Worm (Caenorhabditis elegans) whole organism, late embryonic: ENCODE results near the gene ZK686.6.

ENCODE experiments used
- F13H6.1 ChIP-seq: sonication (generic microtip); optimal IDR thresholded peaks from 2 replicates; lab custom pipeline; 2016; ENCODE audit warnings: missing genetic modification characterization, missing compliant biosample characterization
- K09A11.1 ChIP-seq: sonication (generic microtip); optimal IDR thresholded peaks from 2 replicates; lab custom pipeline; 2017; ENCODE audit warnings: antibody characterized with exemption, mild to moderate bottlenecking, missing genetic modification characterization, missing compliant biosample characterization; ENCODE audit not compliant: insufficient read depth
- Y22D7AL.16 ChIP-seq: sonication (generic microtip); optimal IDR thresholded peaks from 2 replicates; lab custom pipeline; 2016; ENCODE audit warnings: missing genetic modification characterization, missing compliant biosample characterization
- ahr-1 ChIP-seq: sonication (generic microtip); optimal IDR thresholded peaks from 2 replicates; lab custom pipeline; 2016; ENCODE audit warnings: missing genetic modification characterization, missing compliant biosample characterization
- ceh-18 ChIP-seq: sonication (generic microtip); optimal IDR thresholded peaks from 2 replicates; lab custom pipeline; 2016; ENCODE audit warnings: missing genetic modification characterization, missing compliant biosample characterization
- ceh-19 ChIP-seq: fragments of 200-800 bp; sonication (Bioruptor generic); optimal IDR thresholded peaks from 2 replicates; lab custom pipeline; 2018; ENCODE audit warnings: mild to moderate bottlenecking, missing genetic modification characterization, missing compliant biosample characterization
- ceh-2 ChIP-seq: sonication (generic microtip); optimal IDR thresholded peaks from 2 replicates; lab custom pipeline; 2016; ENCODE audit warnings: missing genotype, missing genetic modification characterization, missing compliant biosample characterization
- ceh-24 ChIP-seq: sonication (generic microtip); optimal IDR thresholded peaks from 2 replicates; lab custom pipeline; 2016; ENCODE audit warnings: mild to moderate bottlenecking, missing genetic modification characterization, missing compliant biosample characterization
- ceh-30 ChIP-seq: fragments of 150-350 bp; optimal IDR thresholded peaks from 2 replicates; lab custom pipeline; 2014; ENCODE audit warnings: missing biosample characterization, missing genetic modification characterization
- ceh-48 ChIP-seq: sonication (generic microtip); optimal IDR thresholded peaks from 2 replicates; lab custom pipeline; 2016; ENCODE audit warnings: missing genetic modification characterization, inconsistent platforms, missing compliant biosample characterization
- ceh-9 ChIP-seq: sonication (generic microtip); optimal IDR thresholded peaks from 2 replicates; lab custom pipeline; 2016; ENCODE audit warnings: mild to moderate bottlenecking, missing genetic modification characterization, inconsistent platforms, missing compliant biosample characterization
- elt-2 ChIP-seq: sonication (generic microtip); optimal IDR thresholded peaks from 2 replicates; lab custom pipeline; 2016; ENCODE audit warnings: missing genetic modification reagents, missing genetic modification characterization, missing compliant biosample characterization
- gmeb-2 ChIP-seq: sonication (generic microtip); optimal IDR thresholded peaks from 2 replicates; lab custom pipeline; 2016; ENCODE audit warnings: missing genetic modification characterization, inconsistent platforms, missing compliant biosample characterization
- hlh-15 ChIP-seq: sonication (generic microtip); optimal IDR thresholded peaks from 2 replicates; lab custom pipeline; 2016; ENCODE audit warnings: missing genetic modification characterization, missing compliant biosample characterization
- hlh-30 ChIP-seq: sonication (generic microtip); optimal IDR thresholded peaks from 2 replicates; lab custom pipeline; 2017; ENCODE audit warnings: antibody characterized with exemption, missing genetic modification characterization, missing compliant biosample characterization; ENCODE audit not compliant: insufficient read depth
- hlh-6 ChIP-seq: sonication (generic microtip); optimal IDR thresholded peaks from 2 replicates; lab custom pipeline; 2016; ENCODE audit warnings: missing genotype, missing genetic modification characterization, missing compliant biosample characterization
- lin-11 ChIP-seq: fragments of 200-800 bp; sonication (Bioruptor generic); optimal IDR thresholded peaks from 2 replicates; lab custom pipeline; 2018; ENCODE audit warnings: mild to moderate bottlenecking, missing genetic modification characterization, missing compliant biosample characterization
- mec-3 ChIP-seq: sonication (generic microtip); optimal IDR thresholded peaks from 2 replicates; lab custom pipeline; 2016; ENCODE audit warnings: borderline replicate concordance, missing genetic modification characterization, missing compliant biosample characterization
- nfya-1 ChIP-seq: sonication (generic microtip); optimal IDR thresholded peaks from 2 replicates; lab custom pipeline; 2017; ENCODE audit warnings: missing genetic modification characterization, mild to moderate bottlenecking, missing compliant biosample characterization, antibody characterized with exemption, moderate library complexity
- nhr-11 ChIP-seq: fragments of 150-350 bp; optimal IDR thresholded peaks from 2 replicates; lab custom pipeline; 2014; ENCODE audit warnings: missing biosample characterization, missing genetic modification characterization
- npax-4 ChIP-seq: sonication (generic microtip); optimal IDR thresholded peaks from 2 replicates; lab custom pipeline; 2016; ENCODE audit warnings: missing genetic modification characterization, missing compliant biosample characterization
- odd-2 ChIP-seq: sonication (generic microtip); optimal IDR thresholded peaks from 2 replicates; lab custom pipeline; 2017; ENCODE audit warnings: antibody characterized with exemption, mild to moderate bottlenecking, missing genetic modification characterization, missing compliant biosample characterization
- pag-3 ChIP-seq: sonication (generic microtip); optimal IDR thresholded peaks from 2 replicates; lab custom pipeline; 2016; ENCODE audit warnings: missing compliant biosample characterization, missing genetic modification characterization, borderline replicate concordance
- pha-2 ChIP-seq: sonication (generic microtip); optimal IDR thresholded peaks from 2 replicates; lab custom pipeline; 2017; ENCODE audit warnings: mild to moderate bottlenecking, missing genetic modification characterization, missing compliant biosample characterization
- pha-4 ChIP-seq: fragments of 150-350 bp; optimal IDR thresholded peaks from 2 replicates; lab custom pipeline; 2018; ENCODE audit warnings: missing biosample characterization, missing genetic modification reagents, missing genetic modification characterization
- ref-2 ChIP-seq: sonication (generic microtip); optimal IDR thresholded peaks from 2 replicates; lab custom pipeline; 2016; ENCODE audit warnings: missing genetic modification characterization, missing compliant biosample characterization
- rnt-1 ChIP-seq: sonication (generic microtip); optimal IDR thresholded peaks from 2 replicates; lab custom pipeline; 2016; ENCODE audit warnings: missing genetic modification characterization, missing compliant biosample characterization
- sdc-2 ChIP-seq: sonication (generic microtip); optimal IDR thresholded peaks from 2 replicates; lab custom pipeline; 2016; ENCODE audit warnings: missing genotype, missing genetic modification characterization, missing compliant biosample characterization
- sox-2 ChIP-seq: fragments of 200-800 bp; sonication (Bioruptor generic); IDR thresholded peaks from 2 replicates; pipeline ENCODE4 v1.3.6; 2022; ENCODE audit warnings: missing genetic modification reagents, missing genetic modification characterization, missing compliant biosample characterization
- sox-4 ChIP-seq: sonication (generic microtip); optimal IDR thresholded peaks from 2 replicates; lab custom pipeline; 2017; ENCODE audit warnings: mild to moderate bottlenecking, missing genetic modification characterization, inconsistent platforms, missing compliant biosample characterization
- ttx-3 ChIP-seq: sonication (generic microtip); optimal IDR thresholded peaks from 2 replicates; lab custom pipeline; 2016; ENCODE audit warnings: missing genetic modification reagents, missing genetic modification characterization, missing compliant biosample characterization
- unc-42 ChIP-seq: sonication (generic microtip); optimal IDR thresholded peaks from 2 replicates; lab custom pipeline; 2016; ENCODE audit warnings: missing genotype, missing genetic modification characterization, missing compliant biosample characterization
- unc-55 ChIP-seq: sonication (generic microtip); optimal IDR thresholded peaks from 2 replicates; lab custom pipeline; 2017; ENCODE audit warnings: missing biosample characterization, missing genetic modification reagents, missing genetic modification characterization

Gene ZK686.6

DNA sequence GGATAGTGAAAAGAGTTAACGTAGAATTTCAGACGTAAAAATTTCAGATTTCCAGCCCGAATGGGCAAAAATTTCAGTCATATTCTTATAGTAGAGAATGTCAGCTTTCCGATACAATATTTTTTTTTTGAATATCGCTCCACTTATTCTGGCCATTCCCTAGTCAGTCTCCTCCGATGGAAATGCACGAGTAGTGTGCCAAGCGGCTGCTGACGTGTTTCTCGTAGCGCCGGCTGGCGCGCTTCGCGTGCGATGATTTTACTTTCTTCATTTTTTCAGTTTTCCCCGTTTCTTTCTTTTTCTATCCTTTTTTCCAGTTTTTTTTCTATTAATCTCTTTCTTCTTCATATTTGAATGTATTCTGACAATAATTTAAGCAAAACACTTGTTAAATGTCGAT, 1.8 kb downstream of the ZK686.6 start:
- peak; percentile 32 for TF ChIP-seq nfya-1 (tag; lab: Kevin White, UChicago)

DNA sequence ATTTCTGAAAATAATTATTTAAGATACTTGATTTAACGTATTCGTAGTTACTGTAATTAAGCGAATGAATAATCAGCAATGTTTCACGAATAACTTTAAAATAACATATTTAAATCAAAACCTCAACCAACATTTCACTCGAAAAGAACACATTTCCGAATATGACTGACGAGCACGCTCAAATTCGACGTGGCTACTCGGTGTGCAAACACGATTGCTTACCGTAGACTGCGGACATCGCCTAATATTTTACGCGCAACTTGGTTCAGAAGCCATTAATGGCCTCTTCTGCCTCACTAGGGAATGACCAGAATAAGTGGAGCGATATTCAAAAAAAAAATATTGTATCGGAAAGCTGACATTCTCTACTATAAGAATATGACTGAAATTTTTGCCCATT, 2.8 kb downstream of the ZK686.6 start, which contains the start of gene snu-23:
snu-23 (minus strand) TSS at position 156 of the 400 bp plus-strand sequence.
- no peak for TF ChIP-seq nfya-1 (tag; lab: Kevin White, UChicago)
- no peak for TF ChIP-seq ceh-24 (tag; lab: Kevin White, UChicago)
- no peak for TF ChIP-seq npax-4 (tag; lab: Kevin White, UChicago)

DNA sequence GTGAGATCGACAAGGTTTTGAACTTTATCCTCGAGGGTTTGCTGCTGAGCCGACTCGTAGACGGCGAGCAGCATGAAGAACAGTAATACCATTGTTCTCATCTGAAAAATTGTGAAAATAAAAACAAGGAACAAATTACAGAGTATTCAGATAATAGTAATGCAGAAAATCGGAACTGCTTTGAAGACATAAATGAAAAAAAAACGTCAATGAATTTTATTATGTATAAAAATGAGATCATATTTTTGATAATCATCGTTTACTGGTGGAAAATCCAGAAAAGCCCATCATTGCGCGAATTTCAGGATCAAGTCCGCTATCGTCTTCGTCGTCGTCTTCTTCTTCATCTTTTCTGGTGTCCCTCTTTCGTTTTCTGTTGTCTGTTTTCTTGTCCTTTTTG, 3.8 kb downstream of the ZK686.6 start, which contains the start of gene ZK686.3:
ZK686.3 (minus strand) TSS at position 101 of the 400 bp plus-strand sequence.
- TF ChIP-seq sdc-2 (no peak), nhr-11 (tag; lab: Kevin White, UChicago) (no peak), hlh-6 (tag; lab: Kevin White, UChicago) (no peak), pha-2 (no peak), Y22D7AL.16 (tag; lab: Kevin White, UChicago) (no peak), rnt-1 (no peak), ref-2 (tag; lab: Kevin White, UChicago) (no peak), ceh-48 (tag; lab: Kevin White, UChicago) (no peak), npax-4 (tag; lab: Kevin White, UChicago) (no peak), ceh-30 (no peak), ceh-19 (GFP tag; lab: Kevin White, UChicago) (no peak), ceh-2 (tag; lab: Kevin White, UChicago) (no peak), lin-11 (tag; lab: Kevin White, UChicago) (no peak), ttx-3 (no peak)

DNA sequence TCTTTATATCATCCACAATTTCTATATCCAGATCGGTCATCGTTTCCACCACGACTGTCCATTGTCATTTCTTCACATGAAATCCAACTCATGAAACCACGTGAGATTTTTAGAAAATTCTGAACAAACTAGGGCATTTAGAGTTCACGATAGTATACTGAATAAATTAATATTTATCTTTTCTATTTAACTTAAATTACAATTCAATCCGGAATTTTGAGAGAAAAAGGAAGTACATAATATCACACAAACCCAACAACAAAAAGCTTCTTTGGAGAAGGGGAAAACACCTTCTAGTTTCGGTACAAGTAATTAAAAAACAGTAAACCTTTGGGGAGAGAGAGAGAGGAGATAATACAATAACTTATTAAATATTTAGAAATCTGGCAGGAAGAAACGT, 5.4 kb downstream of the ZK686.6 start, which contains the start of gene ZK686.5:
ZK686.5 (minus strand) TSS at position 101 of the 400 bp plus-strand sequence.
- TF ChIP-seq sox-2 (GFP tag; lab: Robert Waterston, UW) (no peak), unc-55 (GFP tag; lab: Kevin White, UChicago) (no peak), odd-2 (tag; lab: Kevin White, UChicago) (no peak), pag-3 (no peak), ahr-1 (no peak), F13H6.1 (no peak), ceh-2 (tag; lab: Kevin White, UChicago) (no peak)

DNA sequence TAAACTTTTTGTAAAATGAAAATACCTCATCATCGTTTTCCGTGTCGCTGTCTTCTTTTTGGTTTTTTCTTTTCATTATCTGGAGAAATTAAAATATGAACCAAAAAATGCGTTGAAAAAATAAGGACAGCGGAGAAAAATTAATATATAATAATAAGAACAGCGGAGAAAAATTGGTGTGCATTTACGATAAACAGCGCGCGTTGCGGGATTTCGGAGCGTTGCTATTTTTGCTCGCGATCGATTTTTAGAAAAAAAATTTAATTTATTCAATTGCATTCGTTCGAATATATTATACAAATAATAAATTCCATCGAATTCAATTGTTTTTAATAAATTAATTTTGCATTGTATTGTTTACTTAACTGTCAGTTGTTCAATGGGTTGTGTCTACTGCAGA, 6.8 kb downstream of the ZK686.6 start, which contains the start of gene ZK686.2:
ZK686.2 (minus strand) TSS at position 79 of the 400 bp plus-strand sequence.
- TF ChIP-seq ceh-18 (tag; lab: Kevin White, UChicago) (no peak), ceh-19 (GFP tag; lab: Kevin White, UChicago) (no peak), nhr-11 (tag; lab: Kevin White, UChicago) (no peak), sox-4 (tag; lab: Kevin White, UChicago) (no peak), unc-42 (tag; lab: Kevin White, UChicago) (peak; percentile 40), gmeb-2 (tag; lab: Kevin White, UChicago) (no peak), hlh-15 (no peak), pha-4 (tag; lab: Kevin White, UChicago) (no peak), ceh-48 (tag; lab: Kevin White, UChicago) (peak; percentile 77), nfya-1 (tag; lab: Kevin White, UChicago) (peak; percentile 24), ceh-9 (no peak)
- TF ChIP-seq, all 69 proteins: peak for 3

DNA sequence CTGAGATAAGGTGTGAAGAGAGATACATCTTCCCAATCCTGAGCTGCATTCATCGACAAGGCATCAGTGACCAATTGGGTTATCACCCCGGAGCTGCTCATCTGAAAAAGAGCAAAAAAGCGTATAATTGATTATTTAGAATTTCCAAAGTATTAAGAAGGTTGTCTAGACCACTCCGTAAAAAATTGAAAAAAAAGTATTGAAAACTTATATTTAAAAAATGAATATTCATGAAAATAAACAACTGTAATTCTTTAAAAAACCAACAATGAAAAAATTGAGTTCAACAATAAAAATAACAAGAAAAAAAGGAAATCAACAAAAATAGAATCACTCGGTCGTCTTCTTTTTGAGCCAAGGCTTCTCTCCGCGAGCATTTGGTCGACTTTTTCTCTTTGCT, 9.3 kb downstream of the ZK686.6 start, which contains the start of gene mtx-2:
mtx-2 (minus strand) TSS at position 101 of the 400 bp plus-strand sequence.
- TF ChIP-seq mec-3 (tag; lab: Kevin White, UChicago) (no peak), ahr-1 (no peak)

DNA sequence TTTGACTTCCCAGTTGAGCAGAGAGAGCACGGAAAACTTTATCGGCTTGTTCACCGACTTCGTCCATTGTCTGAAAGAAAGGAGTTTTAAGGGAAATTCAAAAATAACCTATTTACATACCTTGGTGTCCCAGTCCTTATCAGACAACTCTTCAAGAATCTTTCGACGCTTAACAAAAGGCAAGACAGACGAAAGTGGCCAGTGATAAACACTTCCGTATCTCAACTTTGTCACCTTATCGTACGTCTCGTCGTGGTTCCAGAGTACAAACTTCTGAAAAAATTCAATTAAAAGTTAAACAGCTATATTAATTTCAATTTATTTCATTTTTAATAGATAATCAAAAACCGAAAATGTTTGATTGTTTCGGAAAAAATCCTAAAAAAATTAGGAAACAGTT, 10.6 kb downstream of the ZK686.6 start:
- TF ChIP-seq elt-2 (tag; lab: Kevin White, UChicago) (peak; percentile 80), K09A11.1 (no peak), hlh-30 (tag; lab: Kevin White, UChicago) (no peak)
